Fruit fly (Drosophila melanogaster) whole organism: ENCODE measurements around the gene Orct.

ENCODE experiments used
- CG8478 ChIP-seq: fragments of >200 bp; optimal IDR thresholded peaks from 2 replicates; lab custom pipeline; 2018; ENCODE audit warnings: inconsistent platforms
- pan ChIP-seq: fragments of >200 bp; optimal IDR thresholded peaks from 2 replicates; lab custom pipeline; 2017

- TF ChIP-seq CG8478: peak; percentile 59
- TF ChIP-seq pan (lab: Kevin White, UChicago): no peak
Observed at dm6 chr3R:24230423-24231205, 45.4 kb upstream of the Orct start, which contains the start of gene mask.
